Fruit fly (Drosophila melanogaster) whole organism, pupa: Measurements from ENCODE around the gene Kr-h1.

Experiments
- CG14655 ChIP-seq: fragments of 200-800 bp; sonication (Bioruptor generic); optimal IDR thresholded peaks from 3 replicates; lab custom pipeline; 2017; ENCODE audit warnings: mild to moderate bottlenecking, missing biosample characterization, missing genetic modification reagents, missing genetic modification characterization
- CG17806 ChIP-seq: fragments of 200-800 bp; sonication (Bioruptor generic); optimal IDR thresholded peaks from 2 replicates; lab custom pipeline; 2018; ENCODE audit warnings: missing biosample characterization, mild to moderate bottlenecking, missing genetic modification characterization, moderate library complexity
- CG34367 ChIP-seq: fragments of 200-800 bp; sonication (Bioruptor generic); optimal IDR thresholded peaks from 2 replicates; lab custom pipeline; 2018; ENCODE audit warnings: missing biosample characterization, mild to moderate bottlenecking, missing genetic modification characterization
- Pif1B ChIP-seq: fragments of 200-800 bp; sonication (Bioruptor generic); optimal IDR thresholded peaks from 3 replicates; lab custom pipeline; 2016; ENCODE audit warnings: missing biosample characterization, missing genetic modification characterization
- fd96Ca ChIP-seq: fragments of 200-800 bp; sonication (Bioruptor generic); IDR thresholded peaks from 3 replicates; pipeline ENCODE4 v1.3.6; 2022; ENCODE audit warnings: missing biosample characterization, missing genetic modification characterization
- gl ChIP-seq: fragments of 200-800 bp; sonication (Bioruptor generic); optimal IDR thresholded peaks from 2 replicates; lab custom pipeline; 2018; ENCODE audit warnings: missing biosample characterization, mild to moderate bottlenecking, missing genetic modification characterization
- rn ChIP-seq: fragments of 200-800 bp; sonication (Bioruptor generic); IDR thresholded peaks from 2 replicates; pipeline ENCODE4 v1.3.6; 2022; ENCODE audit warnings: missing biosample characterization, missing genetic modification characterization

- TF ChIP-seq rn = no peak
- TF ChIP-seq CG17806 (tag; lab: Kevin White, UChicago) = no peak
- TF ChIP-seq Pif1B (GFP tag; lab: Kevin White, UChicago) = peak; percentile 17
- no peak for TF ChIP-seq CG34367 (tag; lab: Kevin White, UChicago)
- TF ChIP-seq gl = no peak
- TF ChIP-seq fd96Ca = no peak
- TF ChIP-seq CG14655 (GFP tag; lab: Kevin White, UChicago) = no peak
Observed at dm6 chr2L:6047528-6048160, 34.8 kb upstream of the Kr-h1 start, which contains the start of gene IPIP.
